Worm (Caenorhabditis elegans) whole organism, L3 larva: ENCODE data around the gene mon-2.

Experiments
- ZK546.5 ChIP-seq: sonication (generic microtip); optimal IDR thresholded peaks from 2 replicates; lab custom pipeline; 2017; ENCODE audit warnings: missing biosample characterization, missing genetic modification characterization
- aly-2 ChIP-seq: fragments of 150-350 bp; optimal IDR thresholded peaks from 2 replicates; lab custom pipeline; 2014; ENCODE audit warnings: missing biosample characterization, missing genetic modification characterization
- ceh-28 ChIP-seq: fragments of 150-350 bp; optimal IDR thresholded peaks from 2 replicates; lab custom pipeline; 2014; ENCODE audit warnings: missing biosample characterization, missing genetic modification reagents, missing genetic modification characterization
- egl-27 ChIP-seq: sonication (generic microtip); optimal IDR thresholded peaks from 4 replicates; lab custom pipeline; 2017; ENCODE audit warnings: missing biosample characterization, missing genetic modification reagents, missing genetic modification characterization
- fkh-10 ChIP-seq: sonication (generic microtip); optimal IDR thresholded peaks from 2 replicates; lab custom pipeline; 2017; ENCODE audit warnings: missing biosample characterization, missing genetic modification reagents, missing genetic modification characterization
- mml-1 ChIP-seq: fragments of 150-350 bp; sonication (generic microtip); optimal IDR thresholded peaks from 3 replicates; lab custom pipeline; 2014; ENCODE audit warnings: missing biosample characterization, missing genetic modification characterization
- nfya-1 ChIP-seq: sonication (generic microtip); optimal IDR thresholded peaks from 2 replicates; lab custom pipeline; 2017; ENCODE audit warnings: missing genetic modification characterization, mild to moderate bottlenecking, missing compliant biosample characterization, antibody characterized with exemption, moderate library complexity; ENCODE audit not compliant: insufficient read depth
- nhr-237 ChIP-seq: fragments of 150-350 bp; optimal IDR thresholded peaks from 2 replicates; lab custom pipeline; 2014; ENCODE audit warnings: missing biosample characterization, missing genetic modification characterization
- nhr-77 ChIP-seq: fragments of 150-350 bp; optimal IDR thresholded peaks from 2 replicates; lab custom pipeline; 2014; ENCODE audit warnings: missing biosample characterization, missing genetic modification characterization
- pqm-1 ChIP-seq: fragments of 150-350 bp; optimal IDR thresholded peaks from 2 replicates; lab custom pipeline; 2017; ENCODE audit warnings: missing biosample characterization, missing genetic modification characterization, inconsistent platforms
- snpc-4 ChIP-seq: fragments of 150-350 bp; optimal IDR thresholded peaks from 2 replicates; lab custom pipeline; 2014; ENCODE audit warnings: missing biosample characterization, missing genetic modification characterization
- zag-1 ChIP-seq: fragments of 150-350 bp; optimal IDR thresholded peaks from 2 replicates; lab custom pipeline; 2014; ENCODE audit warnings: missing biosample characterization, missing genetic modification characterization
- ztf-11 ChIP-seq: fragments of 150-350 bp; optimal IDR thresholded peaks from 2 replicates; lab custom pipeline; 2014; ENCODE audit warnings: missing biosample characterization, missing genetic modification characterization

- TF ChIP-seq fkh-10 (GFP tag; lab: Kevin White, UChicago) = no peak
- no peak for TF ChIP-seq egl-27 (tag; lab: Kevin White, UChicago)
- no peak for TF ChIP-seq snpc-4 (tag; lab: Kevin White, UChicago)
- TF ChIP-seq nhr-77 (tag; lab: Kevin White, UChicago) = no peak
- peak; percentile 97 for TF ChIP-seq nfya-1 (tag; lab: Kevin White, UChicago)
- TF ChIP-seq ZK546.5 (tag; lab: Kevin White, UChicago) = no peak
- no peak for TF ChIP-seq pqm-1 (tag; lab: Kevin White, UChicago)
- TF ChIP-seq aly-2 (tag; lab: Kevin White, UChicago) = no peak
- no peak for TF ChIP-seq ztf-11 (tag; lab: Kevin White, UChicago)
- TF ChIP-seq nhr-237 (tag; lab: Kevin White, UChicago) = no peak
- TF ChIP-seq ceh-28 (tag; lab: Kevin White, UChicago) = no peak
- TF ChIP-seq zag-1 (tag; lab: Kevin White, UChicago) = no peak
- TF ChIP-seq mml-1 (tag; lab: Kevin White, UChicago) = no peak
Observed at ce11 chrIV:12120536-12120935, 24.0 kb downstream of the mon-2 start.
